Fruit fly (Drosophila melanogaster) whole organism: ENCODE results near the gene ATPsynepsilonL.

Experiments used
- CG8478 ChIP-seq: fragments of >200 bp; optimal IDR thresholded peaks from 2 replicates; lab custom pipeline; 2018; ENCODE audit warnings: inconsistent platforms
- Dll ChIP-seq: fragments of >200 bp; optimal IDR thresholded peaks from 2 replicates; lab custom pipeline; 2017
- EcR ChIP-seq, 2 experiments: fragments of >200 bp; optimal IDR thresholded peaks; 2 replicates each; lab custom pipeline; 2017; ENCODE audit warnings: missing biosample characterization in 2 of 2, missing genetic modification characterization in 2 of 2, missing genetic modification reagents in 2 of 2
- pan ChIP-seq: fragments of >200 bp; optimal IDR thresholded peaks from 2 replicates; lab custom pipeline; 2017
- psq ChIP-seq: fragments of >200 bp; optimal IDR thresholded peaks from 2 replicates; lab custom pipeline; 2017
- usp ChIP-seq: fragments of >200 bp; optimal IDR thresholded peaks from 2 replicates; lab custom pipeline; 2017; ENCODE audit warnings: missing biosample characterization, missing genetic modification characterization, mixed read lengths

Gene ATPsynepsilonL

DNA sequence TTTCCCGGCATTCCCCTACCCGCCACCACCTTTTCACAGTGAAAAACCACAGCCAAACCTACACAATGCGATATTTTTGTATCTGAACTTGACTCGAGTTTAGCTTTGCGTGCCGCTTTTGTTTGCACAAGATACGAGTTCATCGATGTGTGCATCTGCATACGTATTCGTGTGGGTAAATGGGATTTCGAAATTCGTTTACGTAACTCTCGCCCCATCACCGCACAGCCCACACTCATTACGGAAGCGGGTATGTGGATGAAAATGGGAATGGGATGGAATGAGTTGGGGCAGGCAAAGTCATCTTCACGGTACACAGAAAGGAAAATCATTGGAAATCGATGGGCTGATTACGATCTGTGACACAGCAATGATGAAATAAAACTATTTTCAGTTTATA lies 35.4 kb upstream of the ATPsynepsilonL start:
- TF ChIP-seq Dll (lab: Kevin White, UChicago) (no peak), pan (lab: Kevin White, UChicago) (no peak), psq (lab: Kevin White, UChicago) (no peak), EcR (GFP tag; optimal IDR thresholded peaks at IDR 0.05; lab: Kevin White, UChicago) (no peak), CG8478 (lab: Kevin White, UChicago) (no peak), usp (GFP tag; lab: Kevin White, UChicago) (no peak)

- no peak for TF ChIP-seq CG8478 (lab: Kevin White, UChicago)
- TF ChIP-seq EcR (GFP tag; optimal IDR thresholded peaks at IDR 0.05; lab: Kevin White, UChicago), result no peak
Measured at dm6 chr3R:10086683-10087082, 34.9 kb upstream of the ATPsynepsilonL start.

DNA sequence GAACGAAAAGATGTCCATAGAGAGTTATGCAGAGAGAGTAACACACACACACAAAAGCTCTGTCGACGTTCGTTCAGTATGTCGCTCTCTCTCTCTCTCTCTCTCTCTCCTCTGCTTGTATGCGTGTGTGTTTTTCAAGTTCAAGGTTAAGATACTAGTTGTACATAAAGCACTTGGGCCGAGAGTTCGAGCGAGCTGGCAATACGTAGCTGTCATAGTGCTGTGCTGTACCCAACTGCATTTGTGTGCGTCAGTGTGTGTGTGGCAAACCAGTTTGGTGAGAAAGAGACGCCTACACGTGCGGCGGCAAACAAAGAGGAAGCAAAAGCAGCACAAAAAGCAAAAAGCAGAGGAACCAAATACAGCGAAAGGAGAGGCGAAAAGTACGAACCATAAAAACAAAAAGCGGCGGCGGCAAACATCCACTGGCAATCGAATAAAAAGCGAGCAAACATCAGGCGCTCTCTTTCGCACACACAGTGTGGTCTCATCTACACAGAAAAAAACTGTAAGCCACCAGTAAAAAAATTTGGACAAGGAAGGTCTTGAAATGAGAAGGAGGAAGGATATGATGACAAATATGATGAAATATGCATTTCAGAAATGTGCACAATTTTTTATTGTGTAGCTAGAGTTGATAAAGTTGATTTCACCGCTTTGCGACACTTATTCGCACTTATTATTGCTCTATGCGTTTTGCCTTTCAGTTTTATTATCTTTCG lies 34.2 kb upstream of the ATPsynepsilonL start:
- no peak for TF ChIP-seq usp (GFP tag; lab: Kevin White, UChicago)
- TF ChIP-seq Dll (lab: Kevin White, UChicago), result peak; percentile 37
- TF ChIP-seq CG8478 (lab: Kevin White, UChicago), result peak; percentile 41

dm6 chr3R:10089171-10089664 lies 32.4 kb upstream of the ATPsynepsilonL start:
- no peak for TF ChIP-seq usp (GFP tag; lab: Kevin White, UChicago)
- TF ChIP-seq psq (lab: Kevin White, UChicago), result no peak
- no peak for TF ChIP-seq EcR (GFP tag; optimal IDR thresholded peaks at IDR 0.05; lab: Kevin White, UChicago)
- TF ChIP-seq pan (lab: Kevin White, UChicago), result no peak
- TF ChIP-seq Dll (lab: Kevin White, UChicago), result peak; percentile 94
- TF ChIP-seq CG8478 (lab: Kevin White, UChicago), result peak; percentile 62

DNA sequence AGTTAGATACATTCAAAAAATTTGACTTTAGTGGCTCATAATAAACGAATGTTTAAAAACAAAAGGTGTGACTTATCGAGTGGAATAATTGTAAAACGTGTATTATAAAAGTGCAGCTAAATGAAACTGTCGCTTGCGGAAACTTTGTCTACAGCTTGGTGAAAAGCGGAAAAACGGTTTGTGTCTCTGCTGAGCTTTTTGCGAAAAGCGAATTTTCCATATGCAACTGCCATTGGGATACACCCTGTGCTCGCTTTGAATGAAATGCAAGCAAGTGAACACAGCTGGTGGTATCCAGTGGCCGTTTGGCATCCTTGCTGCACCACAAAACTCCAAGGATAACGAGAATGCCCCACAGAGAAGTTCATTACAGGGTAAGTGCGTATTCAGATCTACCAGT lies 30.7 kb upstream of the ATPsynepsilonL start:
- TF ChIP-seq CG8478 (lab: Kevin White, UChicago) (no peak), Dll (lab: Kevin White, UChicago) (no peak), usp (GFP tag; lab: Kevin White, UChicago) (no peak), pan (lab: Kevin White, UChicago) (no peak), EcR (GFP tag; optimal IDR thresholded peaks at IDR 0.05; lab: Kevin White, UChicago) (no peak), psq (lab: Kevin White, UChicago) (no peak)

DNA sequence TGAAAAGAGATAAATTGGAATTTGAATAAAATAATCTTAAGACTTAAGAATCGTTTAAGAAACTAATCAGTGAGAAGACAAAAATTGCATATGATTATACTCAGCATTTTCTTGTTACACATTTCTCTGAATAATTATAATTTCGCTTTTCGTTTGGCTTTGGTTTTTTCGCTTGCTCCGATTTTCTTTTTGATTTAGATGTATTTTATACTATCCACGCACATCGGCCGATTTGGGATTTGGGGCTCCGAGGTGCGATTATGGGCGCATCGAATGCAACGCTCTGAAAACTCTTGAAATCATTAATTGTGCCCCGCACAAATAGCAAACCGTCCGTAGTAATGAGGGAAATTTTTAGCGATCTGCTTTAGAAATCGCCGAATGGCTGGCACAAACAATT lies 30.1 kb upstream of the ATPsynepsilonL start:
- no peak for TF ChIP-seq Dll (lab: Kevin White, UChicago)
- no peak for TF ChIP-seq EcR (GFP tag; optimal IDR thresholded peaks at IDR 0.05; lab: Kevin White, UChicago)
- no peak for TF ChIP-seq pan (lab: Kevin White, UChicago)
- no peak for TF ChIP-seq CG8478 (lab: Kevin White, UChicago)
- TF ChIP-seq psq (lab: Kevin White, UChicago), result no peak
- TF ChIP-seq usp (GFP tag; lab: Kevin White, UChicago), result no peak

- no peak for TF ChIP-seq Dll (lab: Kevin White, UChicago)
- no peak for TF ChIP-seq EcR (GFP tag; optimal IDR thresholded peaks at IDR 0.05; lab: Kevin White, UChicago)
- TF ChIP-seq psq (lab: Kevin White, UChicago), result no peak
Measured at dm6 chr3R:10093252-10094030, 28.1 kb upstream of the ATPsynepsilonL start.

- TF ChIP-seq EcR (GFP tag; optimal IDR thresholded peaks at IDR 0.05; lab: Kevin White, UChicago), result no peak
- no peak for TF ChIP-seq pan (lab: Kevin White, UChicago)
- no peak for TF ChIP-seq Dll (lab: Kevin White, UChicago)
- no peak for TF ChIP-seq CG8478 (lab: Kevin White, UChicago)
- no peak for TF ChIP-seq psq (lab: Kevin White, UChicago)
- no peak for TF ChIP-seq usp (GFP tag; lab: Kevin White, UChicago)
Measured at dm6 chr3R:10095052-10095451, 26.5 kb upstream of the ATPsynepsilonL start.

- no peak for TF ChIP-seq Dll (lab: Kevin White, UChicago)
- no peak for TF ChIP-seq usp (GFP tag; lab: Kevin White, UChicago)
Measured at dm6 chr3R:10095765-10096164, 25.8 kb upstream of the ATPsynepsilonL start.

- TF ChIP-seq CG8478 (lab: Kevin White, UChicago) (no peak), Dll (lab: Kevin White, UChicago) (no peak), psq (lab: Kevin White, UChicago) (no peak), EcR (GFP tag; optimal IDR thresholded peaks at IDR 0.05; lab: Kevin White, UChicago) (no peak), pan (lab: Kevin White, UChicago) (no peak), usp (GFP tag; lab: Kevin White, UChicago) (no peak)
Measured at dm6 chr3R:10097531-10098295, 23.9 kb upstream of the ATPsynepsilonL start.

- TF ChIP-seq EcR (GFP tag; optimal IDR thresholded peaks at IDR 0.05; lab: Kevin White, UChicago) (no peak), pan (lab: Kevin White, UChicago) (no peak)
Measured at dm6 chr3R:10098296-10098675, 23.3 kb upstream of the ATPsynepsilonL start.
